Fruit fly (Drosophila melanogaster): Measurements from ENCODE around the gene Sgs3.

Gene Sgs3

dm6 chr3L:11554338-11554737 lies 42.3 kb downstream of the Sgs3 start (continued):
- TF ChIP-seq pfk (GFP tag; optimal IDR thresholded peaks at IDR 0.05) (no peak), BEAF-32 (GFP tag; optimal IDR thresholded peaks at IDR 0.05) (no peak), chinmo (GFP tag; IDR thresholded peaks at IDR 0.05; ENCODE audit: partially characterized antibody) (no peak), CG17359 (tag; optimal IDR thresholded peaks at IDR 0.05) (peak; percentile 79), stwl (tag; optimal IDR thresholded peaks at IDR 0.05) (peak; percentile 74), Aef1 (GFP tag; IDR thresholded peaks at IDR 0.05) (peak; percentile 36; the same call in 1 of the 3 replicates), chn (GFP tag; optimal IDR thresholded peaks at IDR 0.05) (peak; percentile 88), stc (GFP tag; IDR thresholded peaks at IDR 0.05) (peak; percentile 56; the same call in 1 of the 2 replicates), sima (GFP tag; optimal IDR thresholded peaks at IDR 0.05) (no peak), CG8924 (tag; optimal IDR thresholded peaks at IDR 0.05) (peak; percentile 93), Atf-2 (GFP tag; optimal IDR thresholded peaks at IDR 0.05) (peak; percentile 68), br (optimal IDR thresholded peaks at IDR 0.05) (no peak), CG6765 (GFP tag; optimal IDR thresholded peaks at IDR 0.05) (no peak), CG8478 (optimal IDR thresholded peaks at IDR 0.05) (no peak), Chrac-16 (GFP tag; optimal IDR thresholded peaks at IDR 0.05) (peak; percentile 87), tap (tag; optimal IDR thresholded peaks at IDR 0.05) (peak; percentile 78), CG43689 (GFP tag; IDR thresholded peaks at IDR 0.05) (0 out of 2 replicates have a peak, but pooled peaks have one; percentile 32), wdn (GFP tag; IDR thresholded peaks at IDR 0.05) (no peak), HmgD (GFP tag; optimal IDR thresholded peaks at IDR 0.05) (no peak), Mrtf (GFP tag; IDR thresholded peaks at IDR 0.05) (peak; percentile 61; the same call in 2 of the 3 replicates), al (GFP tag; IDR thresholded peaks at IDR 0.05) (no peak), CG10959 (GFP tag; IDR thresholded peaks at IDR 0.05) (peak; percentile 95), Dref (GFP tag; IDR thresholded peaks at IDR 0.05) (no peak), toy (GFP tag; IDR thresholded peaks at IDR 0.05) (no peak), CG8388 (GFP tag; optimal IDR thresholded peaks at IDR 0.05) (peak; percentile 57), dpn (GFP tag; optimal IDR thresholded peaks at IDR 0.05) (peak; percentile 70 to 80), CG1602 (GFP tag; optimal IDR thresholded peaks at IDR 0.05) (peak; percentile 82), H2.0 (GFP tag; IDR thresholded peaks at IDR 0.05) (peak; percentile 29; the same call in 1 of the 2 replicates), CG1792 (GFP tag; optimal IDR thresholded peaks at IDR 0.05) (no peak), MTF-1 (GFP tag; optimal IDR thresholded peaks at IDR 0.05; ENCODE audit: borderline replicate concordance) (peak; percentile 83), Hmx (GFP tag; optimal IDR thresholded peaks at IDR 0.05) (peak; percentile 4), CG11504 (tag; optimal IDR thresholded peaks at IDR 0.05) (peak; percentile 83), Dfd (GFP tag; optimal IDR thresholded peaks at IDR 0.05) (no peak), CG5245 (GFP tag; optimal IDR thresholded peaks at IDR 0.05) (peak; percentile 85), bbx (GFP tag; IDR thresholded peaks at IDR 0.05; ENCODE audit: partially characterized antibody) (no peak), knrl (GFP tag; IDR thresholded peaks at IDR 0.05; ENCODE audit: partially characterized antibody) (no peak), Stat92E (GFP tag; optimal IDR thresholded peaks at IDR 0.05) (peak in 1 of 3 experiments; percentile 94), dimm (GFP tag; IDR thresholded peaks at IDR 0.05) (no peak), ab (GFP tag; optimal IDR thresholded peaks at IDR 0.05) (peak; percentile 18), CG4854 (GFP tag; optimal IDR thresholded peaks at IDR 0.05) (peak; percentile 74), Ptx1 (GFP tag; IDR thresholded peaks at IDR 0.05) (peak; percentile 74), ase (GFP tag; IDR thresholded peaks at IDR 0.05) (peak; percentile 68; the same call in 1 of the 3 replicates), chif (GFP tag; optimal IDR thresholded peaks at IDR 0.05) (peak; percentile 83 to 90), fd3F (GFP tag; optimal IDR thresholded peaks at IDR 0.05) (no peak), org-1 (GFP tag; optimal IDR thresholded peaks at IDR 0.05) (peak; percentile 75), BtbVII (GFP tag; optimal IDR thresholded peaks at IDR 0.05) (peak; percentile 49), CG14014 (GFP tag; IDR thresholded peaks at IDR 0.05) (peak; percentile 62), Awh (GFP tag; IDR thresholded peaks at IDR 0.05) (peak; percentile 61), z (GFP tag; IDR thresholded peaks at IDR 0.05) (0 out of 3 replicates have a peak, but pooled peaks have one; percentile 5), CG7963 (GFP tag; IDR thresholded peaks at IDR 0.05; ENCODE audit: partially characterized antibody) (no peak), CG5953 (GFP tag; IDR thresholded peaks at IDR 0.05) (no peak), lbe (GFP tag; optimal IDR thresholded peaks at IDR 0.05) (peak; percentile 15)

All from whole organism, embryonic.